Worm (Caenorhabditis elegans) whole organism, L4 larva: ENCODE data around the gene nos-1.

ENCODE experiments used
- T26A8.4 ChIP-seq: fragments of 200-800 bp; sonication (Bioruptor generic); IDR thresholded peaks from 2 replicates; pipeline ENCODE4 v1.3.6; 2022; ENCODE audit warnings: missing genetic modification characterization, missing compliant biosample characterization
- Y75B8A.6 ChIP-seq: fragments of 200-800 bp; sonication (Bioruptor generic); IDR thresholded peaks from 2 replicates; pipeline ENCODE4 v1.3.6; 2022; ENCODE audit warnings: missing genetic modification reagents, missing genetic modification characterization, missing compliant biosample characterization
- aha-1 ChIP-seq: fragments of 150-350 bp; peaks from one replicate; lab custom pipeline; 2014; ENCODE audit warnings: missing biosample characterization, missing genetic modification characterization
- ceh-20 ChIP-seq: fragments of 200-800 bp; sonication (Bioruptor generic); IDR thresholded peaks from 2 replicates; pipeline ENCODE4 v1.3.6; 2022; ENCODE audit warnings: missing genetic modification reagents, missing genetic modification characterization, missing compliant biosample characterization
- ceh-62 ChIP-seq: sonication (generic microtip); optimal IDR thresholded peaks from 2 replicates; lab custom pipeline; 2017; ENCODE audit warnings: missing biosample characterization, missing genetic modification characterization
- daf-16 ChIP-seq, 3 experiments: sonication (generic microtip); optimal IDR thresholded peaks; 2 replicates each; lab custom pipeline; 2016 to 2017; ENCODE audit warnings: missing genetic modification characterization in 3 of 3, missing genetic modification reagents in 3 of 3, mild to moderate bottlenecking in 2 of 3, missing compliant biosample characterization in 2 of 3, missing biosample characterization in 1 of 3, moderate library complexity in 1 of 3
- daf-19 ChIP-seq: fragments of 200-800 bp; sonication (Bioruptor generic); conservative IDR thresholded peaks from 2 replicates; pipeline ENCODE4 v1.3.6; 2022; ENCODE audit warnings: missing genetic modification characterization, missing compliant biosample characterization
- dmd-6 ChIP-seq: fragments of 200-800 bp; sonication (Bioruptor generic); IDR thresholded peaks from 2 replicates; pipeline ENCODE4 v1.3.6; 2022; ENCODE audit warnings: missing genetic modification reagents, missing genetic modification characterization, missing compliant biosample characterization
- dmd-9 ChIP-seq: fragments of 200-800 bp; sonication (Bioruptor generic); IDR thresholded peaks from 2 replicates; pipeline ENCODE4 v1.3.6; 2022; ENCODE audit warnings: missing genetic modification reagents, missing genetic modification characterization, missing compliant biosample characterization
- dpl-1 ChIP-seq: fragments of 150-350 bp; optimal IDR thresholded peaks from 2 replicates; lab custom pipeline; 2014; ENCODE audit warnings: missing biosample characterization, missing genetic modification reagents, missing genetic modification characterization
- dve-1 ChIP-seq: sonication (generic microtip); optimal IDR thresholded peaks from 2 replicates; lab custom pipeline; 2017; ENCODE audit warnings: antibody characterized with exemption, mild to moderate bottlenecking, missing genetic modification characterization, missing compliant biosample characterization; ENCODE audit not compliant: insufficient read depth
- egl-27 ChIP-seq: sonication (generic microtip); optimal IDR thresholded peaks from 3 replicates; lab custom pipeline; 2017; ENCODE audit warnings: missing biosample characterization, missing genetic modification reagents, missing genetic modification characterization
- hlh-11 ChIP-seq: fragments of 200-800 bp; sonication (Bioruptor generic); optimal IDR thresholded peaks from 2 replicates; lab custom pipeline; 2018; ENCODE audit warnings: mild to moderate bottlenecking, missing genetic modification characterization, missing compliant biosample characterization
- hlh-30 ChIP-seq: sonication (generic microtip); optimal IDR thresholded peaks from 2 replicates; lab custom pipeline; 2017; ENCODE audit warnings: antibody characterized with exemption, mild to moderate bottlenecking, missing genetic modification characterization, missing compliant biosample characterization; ENCODE audit not compliant: insufficient read depth
- jun-1 ChIP-seq: fragments of 150-350 bp; optimal IDR thresholded peaks from 2 replicates; lab custom pipeline; 2014; ENCODE audit warnings: missing biosample characterization, missing genetic modification reagents, missing genetic modification characterization
- lim-7 ChIP-seq: fragments of 200-800 bp; sonication (Bioruptor generic); IDR thresholded peaks from 2 replicates; pipeline ENCODE4 v1.3.6; 2022; ENCODE audit warnings: missing genetic modification characterization, missing compliant biosample characterization
- lin-29 ChIP-seq: fragments of 200-800 bp; sonication (Bioruptor generic); IDR thresholded peaks from 2 replicates; pipeline ENCODE4 v1.3.6; 2022; ENCODE audit warnings: missing genetic modification reagents, missing genetic modification characterization, missing compliant biosample characterization
- lin-38 ChIP-seq: fragments of 200-800 bp; sonication (Bioruptor generic); IDR thresholded peaks from 2 replicates; pipeline ENCODE4 v1.3.6; 2022; ENCODE audit warnings: missing genetic modification reagents, missing genetic modification characterization, missing compliant biosample characterization
- lin-39 ChIP-seq: fragments of 150-350 bp; optimal IDR thresholded peaks from 2 replicates; lab custom pipeline; 2014; ENCODE audit warnings: missing biosample characterization, missing genetic modification reagents, missing genetic modification characterization
- lir-3 ChIP-seq: sonication (generic microtip); optimal IDR thresholded peaks from 2 replicates; lab custom pipeline; 2016; ENCODE audit warnings: mild to moderate bottlenecking, missing genetic modification characterization, missing compliant biosample characterization
- mxl-3 ChIP-seq: fragments of 200-800 bp; sonication (Bioruptor generic); optimal IDR thresholded peaks from 2 replicates; lab custom pipeline; 2018; ENCODE audit warnings: mild to moderate bottlenecking, missing genetic modification characterization, missing compliant biosample characterization
- nhr-102 ChIP-seq: sonication (generic microtip); optimal IDR thresholded peaks from 2 replicates; lab custom pipeline; 2016; ENCODE audit warnings: mild to moderate bottlenecking, missing genetic modification characterization, moderate library complexity, missing compliant biosample characterization
- nhr-111 ChIP-seq: fragments of 200-800 bp; sonication (Bioruptor generic); optimal IDR thresholded peaks from 2 replicates; lab custom pipeline; 2018; ENCODE audit warnings: mild to moderate bottlenecking, missing genetic modification characterization, missing compliant biosample characterization
- nhr-25 ChIP-seq: sonication (generic microtip); optimal IDR thresholded peaks from 2 replicates; lab custom pipeline; 2017; ENCODE audit warnings: missing genetic modification characterization, mild to moderate bottlenecking, missing compliant biosample characterization, antibody characterized with exemption, moderate library complexity, borderline replicate concordance; ENCODE audit not compliant: insufficient read depth
- nhr-28 ChIP-seq: fragments of 150-350 bp; optimal IDR thresholded peaks from 2 replicates; lab custom pipeline; 2014; ENCODE audit warnings: missing biosample characterization, missing genetic modification characterization
- nhr-42 ChIP-seq: fragments of 200-800 bp; sonication (Bioruptor generic); IDR thresholded peaks from 2 replicates; pipeline ENCODE4 v1.3.6; 2022; ENCODE audit warnings: missing genetic modification characterization, missing compliant biosample characterization
- nhr-6 ChIP-seq: fragments of 150-350 bp; optimal IDR thresholded peaks from 2 replicates; lab custom pipeline; 2014; ENCODE audit warnings: missing biosample characterization, missing genetic modification characterization
- nhr-76 ChIP-seq: fragments of 150-350 bp; optimal IDR thresholded peaks from 2 replicates; lab custom pipeline; 2014; ENCODE audit warnings: missing biosample characterization, missing genetic modification characterization
- pqm-1 ChIP-seq: sonication (generic microtip); optimal IDR thresholded peaks from 2 replicates; lab custom pipeline; 2017; ENCODE audit warnings: missing biosample characterization, missing genetic modification characterization
- saeg-2 ChIP-seq: fragments of 200-800 bp; sonication (Bioruptor generic); IDR thresholded peaks from 2 replicates; pipeline ENCODE4 v1.3.6; 2022; ENCODE audit warnings: missing genetic modification reagents, missing genetic modification characterization, missing compliant biosample characterization
- spr-1 ChIP-seq: sonication (generic microtip); optimal IDR thresholded peaks from 2 replicates; lab custom pipeline; 2016; ENCODE audit warnings: mild to moderate bottlenecking, missing genetic modification characterization, missing compliant biosample characterization
- spr-3 ChIP-seq: fragments of 200-800 bp; sonication (Bioruptor generic); optimal IDR thresholded peaks from 2 replicates; lab custom pipeline; 2018; ENCODE audit warnings: mild to moderate bottlenecking, missing genetic modification characterization, missing compliant biosample characterization
- unc-130 ChIP-seq: sonication (generic microtip); optimal IDR thresholded peaks from 2 replicates; lab custom pipeline; 2016; ENCODE audit warnings: missing genetic modification reagents, missing genetic modification characterization, missing compliant biosample characterization
- unc-62 ChIP-seq, 3 experiments: fragments of 150-350 bp in 1 of 3; sonication (generic microtip); optimal IDR thresholded peaks in 2 of 3; peaks in 1 of 3; 1 replicate in 1 of 3; 2 replicates in 2 of 3; lab custom pipeline; 2014 to 2017; ENCODE audit warnings: missing biosample characterization in 3 of 3, missing genetic modification characterization in 3 of 3, missing genetic modification reagents in 3 of 3, missing genotype in 1 of 3
- vab-7 ChIP-seq: fragments of 200-800 bp; sonication (Bioruptor generic); IDR thresholded peaks from 2 replicates; pipeline ENCODE4 v1.3.6; 2022; ENCODE audit warnings: missing genetic modification reagents, missing genetic modification characterization, missing compliant biosample characterization
- zag-1 ChIP-seq: fragments of 150-350 bp; optimal IDR thresholded peaks from 2 replicates; lab custom pipeline; 2014; ENCODE audit warnings: missing biosample characterization, missing genetic modification characterization
- zfp-2 ChIP-seq: sonication (generic microtip); optimal IDR thresholded peaks from 2 replicates; lab custom pipeline; 2016; ENCODE audit warnings: mild to moderate bottlenecking, missing genetic modification characterization, missing compliant biosample characterization

Gene nos-1

DNA sequence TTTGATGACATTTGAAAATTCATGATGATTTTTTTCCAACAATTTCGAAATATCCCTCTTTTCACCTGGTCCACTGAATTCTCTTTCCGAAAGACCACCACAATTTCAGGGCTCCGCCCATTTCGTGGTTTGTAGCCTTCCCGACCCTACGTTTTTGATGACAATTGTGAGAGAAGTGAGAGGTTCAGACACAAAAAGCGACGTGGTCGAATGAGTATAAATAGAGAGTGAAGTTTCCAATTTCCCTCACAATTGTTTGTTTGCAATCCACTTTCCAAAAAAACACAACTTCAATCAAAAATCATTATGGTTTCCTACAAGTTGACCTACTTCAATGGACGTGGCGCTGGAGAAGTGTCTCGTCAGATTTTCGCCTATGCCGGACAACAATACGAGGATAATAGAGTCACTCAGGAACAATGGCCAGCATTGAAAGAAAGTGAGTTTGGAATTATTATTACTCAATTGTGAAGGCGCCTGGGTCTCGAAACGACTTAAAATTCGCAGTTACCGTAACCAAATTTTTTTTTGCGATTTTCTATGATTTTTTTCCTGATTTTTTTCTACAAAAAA lies 2.8 kb downstream of the nos-1 start, which contains the start of gene gst-5 (continued):
- no peak for TF ChIP-seq aha-1 (tag; lab: Kevin White, UChicago)
- TF ChIP-seq jun-1 (tag; lab: Kevin White, UChicago): no peak
- no peak for TF ChIP-seq dmd-9 (GFP tag; lab: Robert Waterston, UW)
- peak; percentile 55 for TF ChIP-seq nhr-102
- no peak for TF ChIP-seq nhr-76 (tag; lab: Kevin White, UChicago)
- no peak for TF ChIP-seq lim-7 (GFP tag; lab: Robert Waterston, UW)
- no peak for TF ChIP-seq unc-130 (GFP tag; lab: Kevin White, UChicago)
- TF ChIP-seq ceh-62 (tag; lab: Kevin White, UChicago): no peak
- no peak for TF ChIP-seq lin-39
- TF ChIP-seq nhr-6 (tag; lab: Kevin White, UChicago): no peak
- TF ChIP-seq spr-3 (GFP tag; lab: Kevin White, UChicago): no peak

DNA sequence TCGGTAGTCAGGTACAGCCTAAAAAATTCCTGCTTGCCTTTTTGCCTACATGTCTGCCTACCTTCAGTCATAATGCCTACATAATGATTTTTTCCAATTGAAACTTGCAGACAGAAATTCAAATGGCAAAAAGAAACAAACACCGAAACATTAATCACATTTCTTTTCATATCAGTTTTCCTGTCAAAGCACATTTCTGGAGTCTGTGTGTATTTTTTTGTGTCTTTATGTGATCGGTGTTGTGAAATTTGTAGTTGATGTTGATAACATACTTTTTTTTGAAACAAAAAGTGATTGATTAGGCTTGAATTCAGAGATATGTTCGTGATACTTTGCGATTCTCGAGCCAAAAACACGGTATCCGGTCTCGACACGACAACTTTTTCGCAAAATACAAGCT lies 3.6 kb downstream of the nos-1 start:
- peak in 1 of 2 experiments; percentile 14 for TF ChIP-seq unc-62 (GFP tag; optimal IDR thresholded peaks at IDR 0.05 in 1 of 2; lab: Kevin White, UChicago)
- TF ChIP-seq unc-62 (tag; optimal IDR thresholded peaks at IDR 0.05; lab: Kevin White, UChicago): no peak
- TF ChIP-seq dmd-6 (GFP tag; lab: Robert Waterston, UW): peak; percentile 41; the same call in 1 of the 2 replicates
- TF ChIP-seq lin-29 (GFP tag; lab: Robert Waterston, UW): no peak
- TF ChIP-seq dve-1 (tag; lab: Kevin White, UChicago): peak; percentile 32
- TF ChIP-seq daf-16 (GFP tag; optimal IDR thresholded peaks at IDR 0.05; lab: Kevin White, UChicago): no peak
- TF ChIP-seq daf-16 (tag; optimal IDR thresholded peaks at IDR 0.05; lab: Kevin White, UChicago): peak; percentile 74
- no peak for TF ChIP-seq lim-7 (GFP tag; lab: Robert Waterston, UW)
- no peak for TF ChIP-seq spr-1 (tag; lab: Kevin White, UChicago)
- no peak for TF ChIP-seq nhr-111 (GFP tag; lab: Kevin White, UChicago)
- peak; percentile 32 for TF ChIP-seq mxl-3 (GFP tag; lab: Kevin White, UChicago)
- peak; percentile 39 for TF ChIP-seq hlh-11 (tag; lab: Kevin White, UChicago)
- TF ChIP-seq dmd-9 (GFP tag; lab: Robert Waterston, UW): no peak
- peak; percentile 69 for TF ChIP-seq pqm-1
- peak; percentile 99 for TF ChIP-seq nhr-28
- no peak for TF ChIP-seq T26A8.4
- no peak for TF ChIP-seq zfp-2 (tag; lab: Kevin White, UChicago)
- TF ChIP-seq Y75B8A.6 (GFP tag; lab: Robert Waterston, UW): no peak

DNA sequence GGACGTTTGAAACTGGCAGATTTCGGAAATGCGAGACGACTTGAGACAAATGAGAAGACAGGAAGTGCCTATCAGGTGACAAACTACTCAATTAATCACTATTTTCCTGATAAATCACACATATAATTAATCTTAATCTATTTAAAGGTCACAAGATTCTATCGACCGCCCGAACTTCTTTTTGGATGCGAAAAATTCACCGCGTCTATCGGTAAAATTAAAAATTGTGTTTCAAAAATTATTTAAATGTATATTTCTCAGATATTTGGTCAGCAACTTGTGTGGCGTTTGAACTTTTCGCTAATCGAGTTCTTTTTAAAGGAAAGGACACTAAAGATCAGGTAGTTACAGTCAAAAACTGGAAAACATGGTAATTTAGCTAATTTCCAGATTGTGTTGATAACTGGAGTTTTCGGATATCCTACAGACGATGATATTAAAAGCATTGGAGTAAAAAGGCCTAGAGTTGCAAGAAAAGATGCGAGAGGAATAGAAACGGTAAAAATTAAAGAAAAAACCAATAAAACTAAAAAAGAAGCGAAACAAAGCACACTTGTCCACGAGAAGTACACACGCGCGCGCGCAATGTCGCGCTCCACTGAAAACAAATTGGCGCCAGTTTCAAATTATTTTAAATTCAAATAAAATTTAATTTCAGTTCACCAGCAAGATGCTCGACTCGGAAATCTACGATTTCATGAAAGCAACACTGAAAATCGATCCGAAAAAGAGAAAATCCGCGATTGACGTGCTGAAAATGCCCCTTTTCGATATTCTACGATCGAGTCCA lies 4.5 kb downstream of the nos-1 start:
- TF ChIP-seq vab-7 (no peak), daf-19 (GFP tag; lab: Robert Waterston, UW) (no peak), lin-38 (GFP tag; lab: Robert Waterston, UW) (peak; percentile 53), hlh-30 (tag; lab: Kevin White, UChicago) (no peak), saeg-2 (GFP tag; lab: Robert Waterston, UW) (no peak), zag-1 (tag; lab: Kevin White, UChicago) (no peak), nhr-25 (no peak), egl-27 (no peak), ceh-20 (GFP tag; lab: Robert Waterston, UW) (no peak), pqm-1 (no peak), dpl-1 (GFP tag; lab: Kevin White, UChicago) (peak; percentile 10), aha-1 (tag; lab: Kevin White, UChicago) (peak; percentile 20), lir-3 (no peak), unc-62 (GFP tag; optimal IDR thresholded peaks at IDR 0.05 in 1 of 2; lab: Kevin White, UChicago) (peak in 1 of 2 experiments; percentile 9), unc-62 (tag; optimal IDR thresholded peaks at IDR 0.05; lab: Kevin White, UChicago) (no peak), unc-130 (GFP tag; lab: Kevin White, UChicago) (no peak), nhr-76 (tag; lab: Kevin White, UChicago) (no peak), nhr-42 (GFP tag; lab: Robert Waterston, UW) (no peak)
- TF ChIP-seq, all 104 proteins: peak for 4
